Worm (Caenorhabditis elegans) whole organism, L2 larva: ENCODE results near the gene Y94H6A.5.
"Not testable (repeated sequence)": the region's sequence is repeated elsewhere in the genome, so short reads cannot be mapped to it uniquely, and the experiment has no call there.

Source experiments
- C34F6.9 ChIP-seq: fragments of 150-350 bp; optimal IDR thresholded peaks from 2 replicates; lab custom pipeline; 2014; ENCODE audit warnings: missing biosample characterization, missing genetic modification characterization
- F13H6.1 ChIP-seq: sonication (generic microtip); optimal IDR thresholded peaks from 2 replicates; lab custom pipeline; 2016; ENCODE audit warnings: missing genetic modification characterization, missing compliant biosample characterization
- Y55F3AM.14 ChIP-seq: fragments of 200-800 bp; sonication (Bioruptor generic); optimal IDR thresholded peaks from 2 replicates; lab custom pipeline; 2018; ENCODE audit warnings: mild to moderate bottlenecking, missing genetic modification characterization, missing compliant biosample characterization
- ZK546.5 ChIP-seq: sonication (generic microtip); optimal IDR thresholded peaks from 2 replicates; lab custom pipeline; 2017; ENCODE audit warnings: missing biosample characterization, missing genetic modification characterization
- ama-1 ChIP-seq: fragments of 150-350 bp; optimal IDR thresholded peaks from 2 replicates; lab custom pipeline; 2018; ENCODE audit warnings: inconsistent platforms
- blmp-1 ChIP-seq: sonication (generic microtip); optimal IDR thresholded peaks from 2 replicates; lab custom pipeline; 2017; ENCODE audit warnings: missing genetic modification characterization, mild to moderate bottlenecking, missing compliant biosample characterization, antibody characterized with exemption, moderate library complexity; ENCODE audit not compliant: insufficient read depth
- ceh-82 ChIP-seq: fragments of 150-350 bp; optimal IDR thresholded peaks from 2 replicates; lab custom pipeline; 2014; ENCODE audit warnings: missing biosample characterization, missing genetic modification characterization
- crh-2 ChIP-seq: sonication (generic microtip); optimal IDR thresholded peaks from 2 replicates; lab custom pipeline; 2017; ENCODE audit warnings: missing biosample characterization, missing genetic modification characterization
- dmd-4 ChIP-seq: sonication (generic microtip); optimal IDR thresholded peaks from 2 replicates; lab custom pipeline; 2017; ENCODE audit warnings: missing biosample characterization, missing genetic modification characterization
- elt-1 ChIP-seq: fragments of 150-350 bp; optimal IDR thresholded peaks from 2 replicates; lab custom pipeline; 2014; ENCODE audit warnings: missing biosample characterization, missing genetic modification characterization
- elt-3 ChIP-seq: sonication (generic microtip); optimal IDR thresholded peaks from 2 replicates; lab custom pipeline; 2017; ENCODE audit warnings: missing biosample characterization, missing genetic modification characterization
- fos-1 ChIP-seq: fragments of 150-350 bp; optimal IDR thresholded peaks from 2 replicates; lab custom pipeline; 2014; ENCODE audit warnings: missing biosample characterization, missing genetic modification characterization
- gmeb-1 ChIP-seq: fragments of 150-350 bp; optimal IDR thresholded peaks from 2 replicates; lab custom pipeline; 2014; ENCODE audit warnings: missing biosample characterization, missing genetic modification characterization
- lin-11 ChIP-seq: fragments of 150-350 bp; sonication (generic microtip); optimal IDR thresholded peaks from 2 replicates; lab custom pipeline; 2014; ENCODE audit warnings: missing biosample characterization, missing genetic modification characterization, inconsistent platforms, mixed read lengths
- lin-13 ChIP-seq: fragments of 150-350 bp; optimal IDR thresholded peaks from 2 replicates; lab custom pipeline; 2014; ENCODE audit warnings: missing biosample characterization, missing genetic modification reagents, missing genetic modification characterization
- lin-39 ChIP-seq: fragments of 150-350 bp; optimal IDR thresholded peaks from 2 replicates; lab custom pipeline; 2014; ENCODE audit warnings: missing biosample characterization, missing genetic modification reagents, missing genetic modification characterization
- lsy-2 ChIP-seq, 2 experiments: fragments of 150-350 bp in 1 of 2; sonication (generic microtip) in 1 of 2; optimal IDR thresholded peaks; 2 replicates each; lab custom pipeline; 2014 to 2017; ENCODE audit warnings: missing biosample characterization in 2 of 2, missing genetic modification characterization in 2 of 2
- mab-5 ChIP-seq: fragments of 150-350 bp; optimal IDR thresholded peaks from 2 replicates; lab custom pipeline; 2014; ENCODE audit warnings: missing biosample characterization, missing genetic modification characterization
- mbf-1 ChIP-seq: sonication (generic microtip); optimal IDR thresholded peaks from 2 replicates; lab custom pipeline; 2017; ENCODE audit warnings: missing biosample characterization, missing genetic modification characterization
- nhr-10 ChIP-seq: sonication (generic microtip); optimal IDR thresholded peaks from 2 replicates; lab custom pipeline; 2017; ENCODE audit warnings: missing biosample characterization, missing genetic modification characterization
- nhr-11 ChIP-seq: fragments of 150-350 bp; optimal IDR thresholded peaks from 2 replicates; lab custom pipeline; 2014; ENCODE audit warnings: missing biosample characterization, missing genetic modification characterization
- nhr-12 ChIP-seq: fragments of 150-350 bp; optimal IDR thresholded peaks from 2 replicates; lab custom pipeline; 2014; ENCODE audit warnings: missing biosample characterization, missing genetic modification characterization
- nhr-129 ChIP-seq: fragments of 150-350 bp; optimal IDR thresholded peaks from 2 replicates; lab custom pipeline; 2014; ENCODE audit warnings: missing biosample characterization, missing genetic modification characterization
- nhr-21 ChIP-seq: fragments of 150-350 bp; optimal IDR thresholded peaks from 2 replicates; lab custom pipeline; 2014; ENCODE audit warnings: missing biosample characterization, missing genetic modification characterization
- nhr-237 ChIP-seq: fragments of 150-350 bp; optimal IDR thresholded peaks from 2 replicates; lab custom pipeline; 2014; ENCODE audit warnings: missing biosample characterization, missing genetic modification characterization
- nhr-25 ChIP-seq: fragments of 150-350 bp; sonication (generic microtip); optimal IDR thresholded peaks from 3 replicates; lab custom pipeline; 2014; ENCODE audit warnings: missing biosample characterization, missing genetic modification characterization
- nhr-6 ChIP-seq: fragments of 150-350 bp; optimal IDR thresholded peaks from 2 replicates; lab custom pipeline; 2014; ENCODE audit warnings: missing biosample characterization, missing genetic modification characterization
- nhr-77 ChIP-seq: fragments of 150-350 bp; optimal IDR thresholded peaks from 2 replicates; lab custom pipeline; 2014; ENCODE audit warnings: missing biosample characterization, missing genetic modification characterization
- sem-4 ChIP-seq: fragments of 150-350 bp; optimal IDR thresholded peaks from 2 replicates; lab custom pipeline; 2014; ENCODE audit warnings: missing biosample characterization, missing genetic modification reagents, missing genetic modification characterization
- sma-3 ChIP-seq: sonication (generic microtip); optimal IDR thresholded peaks from 2 replicates; lab custom pipeline; 2016; ENCODE audit warnings: missing genetic modification reagents, missing genetic modification characterization, missing compliant biosample characterization
- sma-9 ChIP-seq, 2 experiments: fragments of 150-350 bp in 1 of 2; sonication (generic microtip) in 1 of 2; optimal IDR thresholded peaks; 2 replicates each; lab custom pipeline; 2014 to 2016; ENCODE audit warnings: missing genetic modification characterization in 2 of 2, mild to moderate bottlenecking in 1 of 2, missing biosample characterization in 1 of 2, missing compliant biosample characterization in 1 of 2, missing genetic modification reagents in 1 of 2, moderate library complexity in 1 of 2
- unc-39 ChIP-seq: fragments of 150-350 bp; optimal IDR thresholded peaks from 2 replicates; lab custom pipeline; 2014; ENCODE audit warnings: missing biosample characterization, missing genetic modification characterization
- unc-55 ChIP-seq: fragments of 150-350 bp; sonication (generic microtip); optimal IDR thresholded peaks from 3 replicates; lab custom pipeline; 2014; ENCODE audit warnings: missing biosample characterization, missing genetic modification reagents, missing genetic modification characterization
- zag-1 ChIP-seq: fragments of 150-350 bp; optimal IDR thresholded peaks from 2 replicates; lab custom pipeline; 2014; ENCODE audit warnings: missing biosample characterization, missing genetic modification characterization
- ztf-1 ChIP-seq: fragments of 200-800 bp; sonication (Bioruptor generic); conservative IDR thresholded peaks from 2 replicates; pipeline ENCODE4 v1.3.6; 2022; ENCODE audit warnings: missing genetic modification characterization, missing compliant biosample characterization
- ztf-4 ChIP-seq: fragments of 150-350 bp; optimal IDR thresholded peaks from 2 replicates; lab custom pipeline; 2014; ENCODE audit warnings: missing biosample characterization, missing genetic modification characterization

The Y94H6A.5 gene

DNA sequence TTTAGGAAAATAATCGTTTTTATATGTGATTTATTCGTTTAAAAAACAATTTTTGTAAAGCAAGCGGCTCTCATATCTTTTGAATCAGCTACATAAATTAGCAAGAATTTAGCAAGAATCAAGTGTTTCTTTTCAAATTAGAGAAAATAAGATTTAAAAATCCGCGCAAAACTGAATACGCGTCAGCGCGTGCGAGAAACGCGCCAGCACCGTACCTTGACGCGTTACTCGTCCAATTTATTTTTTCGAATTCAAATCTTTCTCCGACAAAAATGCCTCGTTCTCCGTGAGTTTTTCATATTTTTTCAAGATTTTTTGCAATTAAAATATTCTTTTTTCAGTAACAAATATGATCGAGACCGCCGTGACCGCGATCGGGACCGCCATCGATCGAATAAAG is 27.5 kb downstream of the Y94H6A.5 start, which contains the start of gene Y94H6A.3 (continued):
- peak; percentile 76 for TF ChIP-seq sma-3 (GFP tag; lab: Kevin White, UChicago)
- no peak for TF ChIP-seq mbf-1 (tag; lab: Kevin White, UChicago)
- TF ChIP-seq nhr-11 (tag; lab: Kevin White, UChicago): no peak
- TF ChIP-seq blmp-1 (tag; lab: Kevin White, UChicago): peak; percentile 41
- TF ChIP-seq ztf-1: no peak
- peak; percentile 62 for TF ChIP-seq sem-4 (tag; lab: Kevin White, UChicago)
- TF ChIP-seq lin-39 (tag; lab: Kevin White, UChicago): no peak
- no peak for TF ChIP-seq sma-9 (GFP tag; optimal IDR thresholded peaks at IDR 0.05; lab: Kevin White, UChicago)
- no peak for TF ChIP-seq sma-9 (tag; optimal IDR thresholded peaks at IDR 0.05; lab: Kevin White, UChicago)
- peak; percentile 80 for TF ChIP-seq ceh-82 (tag; lab: Kevin White, UChicago)
- peak; percentile 56 for TF ChIP-seq nhr-129
- TF ChIP-seq nhr-21 (tag; lab: Kevin White, UChicago): peak; percentile 86
- TF ChIP-seq fos-1: peak; percentile 49
- TF ChIP-seq nhr-77 (tag; lab: Kevin White, UChicago): peak; percentile 11
- TF ChIP-seq elt-1 (tag; lab: Kevin White, UChicago): no peak
- peak; percentile 93 to 95 for TF ChIP-seq lsy-2 (tag; optimal IDR thresholded peaks at IDR 0.05; lab: Kevin White, UChicago)
- peak; percentile 94 for TF ChIP-seq unc-55 (GFP tag; lab: Kevin White, UChicago)
- no peak for TF ChIP-seq Y55F3AM.14 (GFP tag; lab: Kevin White, UChicago)
- TF ChIP-seq nhr-6: peak; percentile 62
- TF ChIP-seq ztf-4: peak; percentile 55
- peak; percentile 80 for TF ChIP-seq nhr-10 (tag; lab: Kevin White, UChicago)
- peak; percentile 83 for TF ChIP-seq nhr-25 (tag; lab: Kevin White, UChicago)
- peak; percentile 90 for TF ChIP-seq crh-2 (tag; lab: Kevin White, UChicago)
- TF ChIP-seq zag-1 (tag; lab: Kevin White, UChicago): peak; percentile 40
- TF ChIP-seq nhr-237 (tag; lab: Kevin White, UChicago): peak; percentile 30
- peak; percentile 75 for TF ChIP-seq F13H6.1 (tag; lab: Kevin White, UChicago)
- TF ChIP-seq lin-13 (GFP tag; lab: Kevin White, UChicago): peak; percentile 94

DNA sequence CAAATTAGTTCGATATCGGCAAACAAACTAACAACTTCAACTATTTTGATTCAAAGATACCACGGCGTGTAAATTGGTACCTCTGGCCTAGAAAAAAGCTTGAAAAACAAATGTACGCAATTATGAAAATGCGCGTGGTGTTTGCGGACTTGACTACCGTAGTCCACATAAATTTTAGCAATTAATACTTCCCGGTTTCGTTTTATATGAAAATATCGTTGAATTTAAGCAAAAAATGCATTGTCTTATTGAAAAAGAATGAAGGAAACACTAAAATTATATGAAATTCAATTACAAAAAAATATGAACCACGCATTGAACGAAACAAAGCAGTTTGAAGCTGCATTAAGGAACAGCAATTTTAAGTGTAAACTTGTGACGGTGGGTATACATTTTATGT is 28.9 kb downstream of the Y94H6A.5 start, which contains the start of gene gpx-4:
Gene gpx-4 (minus strand): TSS at position 101 of the 400 bp plus-strand sequence.
- TF ChIP-seq sem-4, C34F6.9, ZK546.5 (tag; lab: Kevin White, UChicago): not testable (repeated sequence)
- TF ChIP-seq, all 48 proteins: peak for 0; not testable (repeated sequence) for 48

DNA sequence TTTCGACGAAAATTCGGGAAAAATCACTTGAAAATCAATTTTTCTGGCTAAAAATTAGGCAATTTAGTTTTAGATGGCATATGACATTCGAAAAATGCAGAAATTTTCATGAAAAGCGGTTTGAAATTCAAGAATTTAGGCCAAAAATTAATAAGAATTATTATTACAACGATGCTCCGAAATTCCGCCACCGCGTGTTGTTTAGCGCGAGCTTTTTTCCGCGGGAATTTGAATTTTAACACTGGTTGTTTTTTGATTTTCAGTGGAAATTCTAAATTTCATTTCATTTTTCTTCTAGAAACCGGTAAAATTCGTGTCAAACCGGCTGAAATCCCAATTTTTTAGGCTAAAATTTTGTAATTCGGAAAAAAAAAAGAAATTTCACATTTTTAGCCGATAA is 33.1 kb downstream of the Y94H6A.5 start:
- TF ChIP-seq sma-9 (GFP tag; optimal IDR thresholded peaks at IDR 0.05; lab: Kevin White, UChicago) (no peak), sma-9 (tag; optimal IDR thresholded peaks at IDR 0.05; lab: Kevin White, UChicago) (no peak), unc-55 (GFP tag; lab: Kevin White, UChicago) (peak; percentile 37), gmeb-1 (tag; lab: Kevin White, UChicago) (peak; percentile 80), lsy-2 (tag; optimal IDR thresholded peaks at IDR 0.05; lab: Kevin White, UChicago) (peak in 1 of 2 experiments; percentile 48)

DNA sequence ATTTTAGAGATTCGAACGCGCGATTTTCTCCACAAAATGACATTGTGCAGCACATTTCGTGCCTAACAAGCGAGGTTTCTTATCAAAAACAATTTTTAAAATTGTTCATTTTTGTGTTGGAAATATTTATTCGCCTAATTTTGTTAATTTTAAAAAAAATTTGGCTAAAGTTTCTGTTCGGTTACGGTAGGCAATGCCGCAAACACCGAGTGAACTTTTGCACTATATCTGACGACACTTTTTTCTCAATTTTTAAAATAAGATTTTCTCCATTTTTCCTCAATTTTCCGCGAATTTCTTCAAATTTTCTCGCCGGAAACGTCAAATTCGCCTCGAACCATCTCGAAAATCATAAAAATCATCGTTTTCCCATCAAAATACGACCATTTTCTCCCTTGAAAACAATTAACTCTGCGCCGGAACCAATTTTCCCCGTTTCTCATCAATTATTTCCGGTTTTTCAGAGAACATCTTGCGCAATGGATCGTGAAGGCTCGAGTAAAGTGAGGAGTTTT is 37.1 kb downstream of the Y94H6A.5 start, which contains the start of gene Y69A2AR.1:
Gene Y69A2AR.1 (plus strand): TSS at position 465 of the 515 bp plus-strand sequence.
- TF ChIP-seq ZK546.5 (tag; lab: Kevin White, UChicago): no peak
- TF ChIP-seq dmd-4 (tag; lab: Kevin White, UChicago): no peak
- no peak for TF ChIP-seq F13H6.1 (tag; lab: Kevin White, UChicago)
- peak; percentile 62 to 95 for TF ChIP-seq lsy-2 (tag; optimal IDR thresholded peaks at IDR 0.05; lab: Kevin White, UChicago)
- TF ChIP-seq nhr-25 (tag; lab: Kevin White, UChicago): no peak
- TF ChIP-seq elt-3: no peak
- no peak for TF ChIP-seq nhr-237 (tag; lab: Kevin White, UChicago)
- TF ChIP-seq nhr-12 (tag; lab: Kevin White, UChicago): no peak
- TF ChIP-seq mbf-1 (tag; lab: Kevin White, UChicago): no peak
- TF ChIP-seq lin-13 (GFP tag; lab: Kevin White, UChicago): peak; percentile 3
- no peak for TF ChIP-seq unc-39 (tag; lab: Kevin White, UChicago)
- no peak for TF ChIP-seq mab-5
- no peak for TF ChIP-seq lin-11
- TF ChIP-seq ama-1 (lab: Kevin White, UChicago): no peak
- no peak for TF ChIP-seq Y55F3AM.14 (GFP tag; lab: Kevin White, UChicago)
- TF ChIP-seq sem-4 (tag; lab: Kevin White, UChicago): no peak
- TF ChIP-seq, all 48 proteins: peak for 2
